Worm (Caenorhabditis elegans) whole organism, L1 larva: ENCODE measurements around the gene acl-1.

Experiments
- F16B12.6 ChIP-seq: fragments of 150-350 bp; optimal IDR thresholded peaks from 2 replicates; lab custom pipeline; 2014; ENCODE audit warnings: missing biosample characterization, missing genetic modification characterization
- aha-1 ChIP-seq: fragments of 150-350 bp; optimal IDR thresholded peaks from 2 replicates; lab custom pipeline; 2014; ENCODE audit warnings: missing biosample characterization, missing genetic modification characterization
- blmp-1 ChIP-seq: fragments of 150-350 bp; optimal IDR thresholded peaks from 2 replicates; lab custom pipeline; 2014; ENCODE audit warnings: missing biosample characterization, missing genetic modification characterization
- ceh-8 ChIP-seq: fragments of 200-800 bp; sonication (Bioruptor generic); optimal IDR thresholded peaks from 2 replicates; lab custom pipeline; 2018; ENCODE audit warnings: mild to moderate bottlenecking, missing genetic modification characterization, moderate library complexity, missing compliant biosample characterization
- ceh-82 ChIP-seq, 3 experiments: fragments of 150-350 bp in 1 of 3; sonication (generic microtip) in 2 of 3; optimal IDR thresholded peaks; 2 replicates each; lab custom pipeline; 2014 to 2017; ENCODE audit warnings: missing biosample characterization in 3 of 3, missing genetic modification characterization in 3 of 3
- ceh-88 ChIP-seq: fragments of 200-800 bp; sonication (Bioruptor generic); IDR thresholded peaks from 2 replicates; pipeline ENCODE4 v1.3.6; 2022; ENCODE audit warnings: missing genetic modification characterization, missing compliant biosample characterization
- ceh-90 ChIP-seq: sonication (generic microtip); optimal IDR thresholded peaks from 2 replicates; lab custom pipeline; 2016; ENCODE audit warnings: missing genetic modification characterization, missing compliant biosample characterization
- ces-1 ChIP-seq: fragments of 150-350 bp; optimal IDR thresholded peaks from 2 replicates; lab custom pipeline; 2014; ENCODE audit warnings: missing biosample characterization, missing genetic modification reagents, missing genetic modification characterization
- egl-13 ChIP-seq: sonication (generic microtip); optimal IDR thresholded peaks from 2 replicates; lab custom pipeline; 2016; ENCODE audit warnings: missing genotype, missing genetic modification reagents, missing genetic modification characterization, missing compliant biosample characterization
- elt-2 ChIP-seq: sonication (generic microtip); optimal IDR thresholded peaks from 2 replicates; lab custom pipeline; 2016; ENCODE audit warnings: missing genetic modification characterization, mild to moderate bottlenecking, inconsistent platforms, missing compliant biosample characterization, missing genetic modification reagents
- elt-3 ChIP-seq, 6 experiments: fragments of 150-350 bp in 1 of 6; sonication (generic microtip); optimal IDR thresholded peaks; 2 replicates each; lab custom pipeline; 2017 to 2018; ENCODE audit warnings: missing biosample characterization in 6 of 6, missing genetic modification characterization in 6 of 6, inconsistent platforms in 1 of 6
- ets-5 ChIP-seq: fragments of 200-800 bp; sonication (Bioruptor generic); IDR thresholded peaks from 2 replicates; pipeline ENCODE4 v1.3.6; 2022; ENCODE audit warnings: missing genetic modification characterization, missing compliant biosample characterization
- fkh-10 ChIP-seq: sonication (generic microtip); optimal IDR thresholded peaks from 2 replicates; lab custom pipeline; 2017; ENCODE audit warnings: missing biosample characterization, missing genetic modification reagents, missing genetic modification characterization
- fos-1 ChIP-seq: fragments of 150-350 bp; optimal IDR thresholded peaks from 2 replicates; lab custom pipeline; 2014; ENCODE audit warnings: missing biosample characterization, missing genetic modification characterization
- grh-1 ChIP-seq: fragments of 200-800 bp; sonication (Bioruptor generic); IDR thresholded peaks from 2 replicates; pipeline ENCODE4 v1.3.6; 2022; ENCODE audit warnings: missing genetic modification reagents, missing genetic modification characterization, missing compliant biosample characterization
- hlh-4 ChIP-seq: sonication (generic microtip); optimal IDR thresholded peaks from 2 replicates; lab custom pipeline; 2016; ENCODE audit warnings: mild to moderate bottlenecking, missing genetic modification characterization, missing compliant biosample characterization
- irx-1 ChIP-seq: sonication (generic microtip); optimal IDR thresholded peaks from 2 replicates; lab custom pipeline; 2016; ENCODE audit warnings: missing genetic modification characterization, missing compliant biosample characterization
- isw-1 ChIP-seq: fragments of 200-800 bp; sonication (Bioruptor generic); IDR thresholded peaks from 2 replicates; pipeline ENCODE4 v1.3.6; 2022; ENCODE audit warnings: missing genetic modification characterization, missing compliant biosample characterization
- lin-13 ChIP-seq: fragments of 150-350 bp; optimal IDR thresholded peaks from 2 replicates; lab custom pipeline; 2014; ENCODE audit warnings: missing biosample characterization, missing genetic modification reagents, missing genetic modification characterization
- lin-14 ChIP-seq: fragments of 200-800 bp; sonication (Bioruptor generic); optimal IDR thresholded peaks from 2 replicates; lab custom pipeline; 2018; ENCODE audit warnings: mild to moderate bottlenecking, missing genetic modification characterization, moderate library complexity, missing compliant biosample characterization
- lin-15B ChIP-seq: fragments of 150-350 bp; sonication (generic microtip); optimal IDR thresholded peaks from 3 replicates; lab custom pipeline; 2014; ENCODE audit warnings: missing biosample characterization, missing genetic modification characterization
- lin-39 ChIP-seq: fragments of 150-350 bp; optimal IDR thresholded peaks from 2 replicates; lab custom pipeline; 2014; ENCODE audit warnings: missing biosample characterization, missing genetic modification reagents, missing genetic modification characterization
- mab-9 ChIP-seq: fragments of 200-800 bp; sonication (Bioruptor generic); IDR thresholded peaks from 2 replicates; pipeline ENCODE4 v1.3.6; 2022; ENCODE audit warnings: missing genetic modification reagents, missing genetic modification characterization, missing compliant biosample characterization
- nhr-20 ChIP-seq: sonication (generic microtip); optimal IDR thresholded peaks from 2 replicates; lab custom pipeline; 2016; ENCODE audit warnings: mild to moderate bottlenecking, missing genetic modification characterization, missing compliant biosample characterization
- nhr-237 ChIP-seq: fragments of 150-350 bp; optimal IDR thresholded peaks from 2 replicates; lab custom pipeline; 2014; ENCODE audit warnings: missing biosample characterization, missing genetic modification characterization
- nhr-76 ChIP-seq: sonication (generic microtip); optimal IDR thresholded peaks from 2 replicates; lab custom pipeline; 2017; ENCODE audit warnings: missing biosample characterization, missing genetic modification characterization
- nhr-77 ChIP-seq: fragments of 150-350 bp; optimal IDR thresholded peaks from 2 replicates; lab custom pipeline; 2014; ENCODE audit warnings: missing biosample characterization, missing genetic modification characterization
- nhr-85 ChIP-seq: sonication (generic microtip); peaks from one replicate; lab custom pipeline; 2016; ENCODE audit warnings: missing genetic modification characterization, inconsistent platforms, missing compliant biosample characterization
- nhr-90 ChIP-seq: sonication (generic microtip); optimal IDR thresholded peaks from 2 replicates; lab custom pipeline; 2016; ENCODE audit warnings: mild to moderate bottlenecking, missing genetic modification characterization, missing compliant biosample characterization; ENCODE audit not compliant: poor library complexity
- pag-3 ChIP-seq: sonication (generic microtip); optimal IDR thresholded peaks from 2 replicates; lab custom pipeline; 2017; ENCODE audit warnings: missing genetic modification characterization, mild to moderate bottlenecking, missing compliant biosample characterization, antibody characterized with exemption, borderline replicate concordance; ENCODE audit not compliant: insufficient read depth
- sox-4 ChIP-seq: sonication (generic microtip); optimal IDR thresholded peaks from 2 replicates; lab custom pipeline; 2016; ENCODE audit warnings: missing genetic modification characterization, missing compliant biosample characterization
- sptf-1 ChIP-seq: fragments of 150-350 bp; optimal IDR thresholded peaks from 2 replicates; lab custom pipeline; 2014; ENCODE audit warnings: missing biosample characterization, missing genetic modification characterization
- swsn-7 ChIP-seq: sonication (generic microtip); optimal IDR thresholded peaks from 2 replicates; lab custom pipeline; 2016; ENCODE audit warnings: missing genetic modification characterization, missing compliant biosample characterization
- tbx-2 ChIP-seq: sonication (generic microtip); optimal IDR thresholded peaks from 2 replicates; lab custom pipeline; 2016; ENCODE audit warnings: missing genetic modification characterization, missing compliant biosample characterization
- unc-130 ChIP-seq: fragments of 150-350 bp; optimal IDR thresholded peaks from 2 replicates; lab custom pipeline; 2017; ENCODE audit warnings: missing biosample characterization, missing genetic modification characterization, inconsistent platforms
- unc-62 ChIP-seq: fragments of 150-350 bp; optimal IDR thresholded peaks from 2 replicates; lab custom pipeline; 2014; ENCODE audit warnings: missing biosample characterization, missing genetic modification reagents, missing genetic modification characterization
- unc-98 ChIP-seq: fragments of 200-800 bp; sonication (Bioruptor generic); IDR thresholded peaks from 2 replicates; pipeline ENCODE4 v1.3.6; 2022; ENCODE audit warnings: missing genetic modification characterization, missing compliant biosample characterization
- xbp-1 ChIP-seq: sonication (generic microtip); optimal IDR thresholded peaks from 2 replicates; lab custom pipeline; 2016; ENCODE audit warnings: missing genetic modification characterization, missing compliant biosample characterization
- zag-1 ChIP-seq: fragments of 150-350 bp; optimal IDR thresholded peaks from 2 replicates; lab custom pipeline; 2014; ENCODE audit warnings: missing biosample characterization, missing genetic modification characterization
- ztf-11 ChIP-seq, 2 experiments: sonication (generic microtip); optimal IDR thresholded peaks; 2 replicates each; lab custom pipeline; 2016 to 2017; ENCODE audit warnings: missing genetic modification characterization in 2 of 2, missing biosample characterization in 1 of 2, missing compliant biosample characterization in 1 of 2
- ztf-4 ChIP-seq: fragments of 150-350 bp; optimal IDR thresholded peaks from 2 replicates; lab custom pipeline; 2014; ENCODE audit warnings: missing biosample characterization, missing genetic modification characterization

Gene acl-1

DNA sequence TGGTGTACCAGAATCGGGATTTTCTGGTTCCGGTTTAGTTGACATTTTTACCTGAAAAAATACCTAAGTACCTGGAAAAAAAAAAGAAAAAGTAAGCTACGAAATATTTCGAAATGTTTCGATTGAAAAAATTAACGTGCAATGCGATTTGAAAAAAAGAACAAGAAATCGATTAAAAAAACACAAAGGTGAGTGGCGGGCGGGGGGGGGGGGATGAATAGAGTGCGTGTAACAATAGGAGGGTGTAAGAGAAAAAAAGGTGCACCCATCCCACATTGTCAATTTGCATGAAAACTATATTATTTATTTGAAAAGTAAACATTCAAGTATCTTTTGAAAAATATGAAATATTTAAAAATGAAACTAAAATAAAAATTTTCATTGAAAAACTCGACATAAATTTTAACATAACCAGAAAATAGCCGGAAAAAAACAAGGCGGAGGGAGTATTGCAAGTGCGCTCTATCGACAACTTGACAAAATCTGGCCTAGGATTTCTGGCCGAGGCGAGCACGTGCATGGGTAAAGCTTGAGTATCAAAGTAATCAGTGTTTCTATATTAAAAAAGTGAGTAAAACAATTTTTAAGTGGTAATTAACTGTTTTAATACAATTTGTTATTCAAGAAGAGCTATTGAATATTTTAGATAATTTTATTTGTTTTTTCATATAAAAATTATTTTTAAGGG, 16.3 kb downstream of the acl-1 start, which contains the start of the genes csb-1 and F53H4.4 (continued):
- peak; percentile 78 for TF ChIP-seq unc-130 (tag; lab: Kevin White, UChicago)
- TF ChIP-seq nhr-20 (tag; lab: Kevin White, UChicago) = peak; percentile 80
- TF ChIP-seq nhr-77 (tag; lab: Kevin White, UChicago) = peak; percentile 55
- 0 out of 2 replicates have a peak, but pooled peaks have one; percentile 34 for TF ChIP-seq unc-98 (GFP tag; lab: Robert Waterston, UW)
- peak in 2 of 3 experiments; percentile 30 to 62 for TF ChIP-seq ceh-82 (tag; optimal IDR thresholded peaks at IDR 0.05; lab: Kevin White, UChicago)
- peak in 1 of 6 experiments; percentile 49 for TF ChIP-seq elt-3 (tag; optimal IDR thresholded peaks at IDR 0.05; lab: Kevin White, UChicago)
- TF ChIP-seq ztf-4 (tag; lab: Kevin White, UChicago) = no peak
- TF ChIP-seq blmp-1 (tag; lab: Kevin White, UChicago) = peak; percentile 71
- TF ChIP-seq lin-39 (tag; lab: Kevin White, UChicago) = no peak
- TF ChIP-seq fos-1 (tag; lab: Kevin White, UChicago) = no peak
- no peak for TF ChIP-seq hlh-4 (tag; lab: Kevin White, UChicago)
- TF ChIP-seq egl-13 (tag; lab: Kevin White, UChicago) = peak; percentile 59
- no peak for TF ChIP-seq ces-1
- peak; percentile 62 for TF ChIP-seq swsn-7 (tag; lab: Kevin White, UChicago)
- peak in 1 of 2 experiments; percentile 42 for TF ChIP-seq ztf-11 (tag; optimal IDR thresholded peaks at IDR 0.05; lab: Kevin White, UChicago)
- peak; percentile 38 for TF ChIP-seq fkh-10 (GFP tag; lab: Kevin White, UChicago)
- TF ChIP-seq irx-1 (tag; lab: Kevin White, UChicago) = peak; percentile 46
- TF ChIP-seq tbx-2 (tag; lab: Kevin White, UChicago) = peak; percentile 75
- peak; percentile 55 for TF ChIP-seq nhr-85 (tag; lab: Kevin White, UChicago)
- peak; percentile 17 for TF ChIP-seq F16B12.6
- TF ChIP-seq sox-4 (tag; lab: Kevin White, UChicago) = peak; percentile 48
- peak; percentile 47 for TF ChIP-seq ceh-90 (tag; lab: Kevin White, UChicago)
- no peak for TF ChIP-seq grh-1 (GFP tag; lab: Robert Waterston, UW)
- peak; percentile 21 for TF ChIP-seq elt-2
- peak; percentile 26 for TF ChIP-seq isw-1
- TF ChIP-seq pag-3 (tag; lab: Kevin White, UChicago) = peak; percentile 54
- TF ChIP-seq unc-62 = no peak
- TF ChIP-seq mab-9 (GFP tag; lab: Robert Waterston, UW) = no peak
- TF ChIP-seq xbp-1 (tag; lab: Kevin White, UChicago) = peak; percentile 60
- no peak for TF ChIP-seq nhr-76
- TF ChIP-seq ceh-8 = no peak
- TF ChIP-seq ceh-88 (GFP tag; lab: Robert Waterston, UW) = no peak
- no peak for TF ChIP-seq zag-1

ce11 chrX:15869589-15869988, 19.9 kb downstream of the acl-1 start:
- peak; percentile 12 for TF ChIP-seq blmp-1 (tag; lab: Kevin White, UChicago)
- TF ChIP-seq lin-14 (GFP tag; lab: Kevin White, UChicago) = no peak
- TF ChIP-seq unc-62 = no peak
- TF ChIP-seq lin-15B (tag; lab: Kevin White, UChicago) = no peak
- no peak for TF ChIP-seq sptf-1 (tag; lab: Kevin White, UChicago)
- no peak for TF ChIP-seq tbx-2 (tag; lab: Kevin White, UChicago)

- TF ChIP-seq swsn-7 (tag; lab: Kevin White, UChicago) (no peak), lin-13 (GFP tag; lab: Kevin White, UChicago) (no peak), aha-1 (tag; lab: Kevin White, UChicago) (no peak), nhr-90 (no peak), ets-5 (GFP tag; lab: Robert Waterston, UW) (no peak), nhr-237 (tag; lab: Kevin White, UChicago) (no peak), nhr-85 (tag; lab: Kevin White, UChicago) (peak; percentile 61), lin-14 (GFP tag; lab: Kevin White, UChicago) (peak; percentile 38), F16B12.6 (no peak)
These were observed 27.3 kb downstream of the acl-1 start for ce11 chrX:15876936-15877335.
